Worm (Caenorhabditis elegans) whole organism, dauer: ENCODE measurements around the gene F52H2.15.

ENCODE experiments used
- unc-62 ChIP-seq: sonication (generic microtip); optimal IDR thresholded peaks from 2 replicates; lab custom pipeline; 2017; ENCODE audit warnings: missing biosample characterization, missing genetic modification reagents, missing genetic modification characterization

F52H2.15 gene

DNA sequence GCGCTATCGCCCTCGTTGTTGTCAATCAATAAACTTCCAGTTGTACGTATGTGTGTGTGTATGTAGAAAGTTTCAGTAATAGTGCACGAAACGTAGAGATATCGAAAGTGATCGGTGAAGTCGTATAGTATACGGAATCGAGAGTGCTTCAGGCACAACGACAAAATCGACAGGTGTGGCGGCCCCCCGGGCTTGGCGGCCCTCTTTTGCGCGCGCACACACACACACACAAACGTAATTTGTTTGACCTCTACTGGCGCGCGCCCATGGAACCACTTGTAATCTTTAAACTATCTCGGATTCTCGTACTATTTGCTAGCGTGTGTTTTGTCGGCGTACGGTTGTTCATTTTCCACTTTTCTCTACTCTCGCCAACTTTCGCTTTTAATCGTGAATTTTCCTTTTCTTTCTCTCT, 26.4 kb downstream of the F52H2.15 start:
- no peak for TF ChIP-seq unc-62 (GFP tag; lab: Kevin White, UChicago)

DNA sequence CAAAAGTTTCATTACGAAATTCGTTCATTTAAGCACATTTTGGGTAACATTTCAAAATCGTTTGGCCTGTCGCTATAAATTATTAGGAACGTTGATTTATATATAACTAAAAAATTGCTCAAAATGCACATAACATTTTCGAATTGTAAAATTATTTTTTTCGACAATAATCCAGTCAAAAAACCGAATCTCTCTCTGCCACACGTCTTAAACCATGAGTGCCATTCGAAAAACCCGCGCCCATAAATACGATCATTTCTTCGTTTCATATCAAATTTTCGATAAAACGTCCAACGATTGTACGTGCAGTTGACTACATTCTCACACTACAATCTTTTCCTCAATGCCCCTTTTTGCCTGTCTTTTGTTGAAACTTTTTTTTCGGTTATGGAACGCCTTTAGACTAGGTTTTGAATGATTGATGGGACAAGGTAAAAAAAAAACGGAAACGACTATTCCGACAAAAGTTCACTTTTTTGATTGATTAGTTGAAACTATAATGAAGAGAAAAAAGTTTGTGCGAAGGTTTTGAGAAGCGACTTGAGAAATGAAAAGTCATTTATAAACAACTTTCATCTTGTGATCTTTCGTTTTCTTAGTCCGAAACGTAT, 27.6 kb downstream of the F52H2.15 start:
- no peak for TF ChIP-seq unc-62 (GFP tag; lab: Kevin White, UChicago)

- TF ChIP-seq unc-62 (GFP tag; lab: Kevin White, UChicago) = no peak
These were observed 28.5 kb downstream of the F52H2.15 start, which contains the start of the genes nhr-40 and T03G6.7 for ce11 chrX:2593703-2594102. TSS of gene nhr-40 (plus strand) at chrX:2594003. TSS of gene T03G6.7 (plus strand) at chrX:2594039.

DNA sequence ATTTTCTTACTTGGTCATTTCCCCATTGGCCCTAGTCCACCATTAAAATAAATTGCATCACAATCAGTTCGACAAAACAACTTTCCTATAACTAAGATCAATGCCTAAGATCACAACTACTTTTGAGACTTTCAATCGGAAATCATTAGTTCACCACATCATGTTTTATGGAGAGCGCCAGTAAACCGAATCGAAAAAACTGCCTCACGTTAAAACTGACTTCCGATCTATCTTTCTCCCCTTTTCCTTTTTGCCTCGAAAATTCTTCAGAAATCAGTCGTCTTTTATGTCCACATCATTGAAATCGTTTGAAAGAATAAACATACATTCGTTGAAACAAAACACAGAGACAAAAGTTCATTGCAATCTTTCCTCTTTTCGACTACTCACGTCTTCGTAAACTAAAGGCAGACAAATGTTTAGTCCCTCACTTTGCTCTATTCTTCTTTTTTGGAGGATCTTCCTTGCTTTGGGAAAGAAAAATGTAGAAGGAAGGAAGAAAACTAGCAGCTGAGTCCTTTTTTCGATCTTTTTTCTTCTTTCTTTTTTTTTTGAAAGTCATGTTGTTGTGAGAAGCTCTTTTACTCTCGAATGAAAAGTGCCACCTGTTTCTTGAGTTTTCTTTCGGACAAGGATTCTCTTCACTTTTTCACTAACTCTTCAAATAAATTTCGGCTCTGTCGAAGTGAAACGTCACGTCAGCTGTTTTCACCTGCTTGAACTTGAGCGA, 30.0 kb downstream of the F52H2.15 start:
- no peak for TF ChIP-seq unc-62 (GFP tag; lab: Kevin White, UChicago)

- no peak for TF ChIP-seq unc-62 (GFP tag; lab: Kevin White, UChicago)
These were observed 30.6 kb downstream of the F52H2.15 start for ce11 chrX:2595757-2596059.

ce11 chrX:2596605-2597004, 31.4 kb downstream of the F52H2.15 start:
- TF ChIP-seq unc-62 (GFP tag; lab: Kevin White, UChicago) = no peak

ce11 chrX:2598833-2599279, 33.7 kb downstream of the F52H2.15 start:
- no peak for TF ChIP-seq unc-62 (GFP tag; lab: Kevin White, UChicago)

DNA sequence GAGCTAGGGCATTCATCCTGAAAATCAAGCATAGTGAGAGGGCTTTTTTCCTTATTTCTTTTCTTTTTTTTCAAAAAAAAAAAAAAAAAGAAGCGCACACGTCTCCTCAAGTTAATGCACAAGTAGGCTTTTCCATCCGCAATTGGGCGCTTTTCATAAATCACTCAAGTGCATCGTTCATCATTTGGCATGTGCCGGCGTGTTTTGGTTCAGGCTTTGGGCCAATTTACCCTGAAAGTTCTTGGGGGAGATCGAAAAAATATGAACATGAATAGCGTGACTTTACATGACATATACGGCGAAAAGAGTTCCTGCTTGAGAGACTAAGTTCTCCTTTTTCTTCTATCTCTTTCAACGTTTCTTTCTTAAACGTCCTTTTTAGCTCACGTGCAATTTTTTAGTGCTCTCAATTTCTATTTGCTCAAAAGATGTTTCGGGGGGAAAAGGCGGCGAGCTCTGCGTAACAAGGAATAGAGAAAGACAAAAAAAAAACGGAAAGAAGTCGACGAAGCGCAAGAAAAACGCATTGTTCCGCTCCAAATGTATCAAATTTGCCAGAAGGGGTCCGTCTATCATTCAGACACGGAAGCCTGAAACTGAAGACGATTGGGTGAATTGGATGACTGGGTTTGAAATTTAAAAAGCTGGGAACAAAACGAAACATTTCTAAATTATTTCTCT, 36.0 kb downstream of the F52H2.15 start:
- no peak for TF ChIP-seq unc-62 (GFP tag; lab: Kevin White, UChicago)

DNA sequence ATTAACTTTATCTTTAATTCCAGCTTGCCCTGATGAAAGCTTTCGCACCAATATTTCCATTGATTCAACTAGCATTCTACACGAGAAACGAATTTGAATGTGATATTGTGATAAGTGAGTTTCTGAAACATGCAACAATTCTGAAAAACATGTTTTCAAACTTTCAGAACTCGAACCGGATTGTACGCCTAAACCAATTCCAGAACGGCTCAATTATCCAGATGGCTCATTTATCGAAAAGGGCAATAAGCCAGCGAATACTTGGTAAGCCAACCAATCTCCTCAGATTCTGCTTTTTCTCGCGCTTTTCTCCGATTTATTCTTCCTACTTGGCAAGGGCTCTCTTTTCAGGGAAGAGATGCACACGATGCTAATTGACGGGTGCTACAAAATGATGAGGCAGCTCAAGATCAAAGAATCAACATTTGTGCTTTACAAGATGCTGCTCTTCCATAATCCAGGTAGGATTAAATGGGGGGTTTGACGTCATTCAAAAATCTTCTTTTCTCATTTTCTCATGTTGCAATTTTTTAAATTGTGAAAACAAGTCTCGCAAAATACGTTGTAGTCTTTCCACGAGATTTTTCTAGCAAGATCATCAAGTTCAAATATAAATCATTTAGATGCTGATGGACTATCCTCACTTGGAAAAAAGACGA, 39.3 kb downstream of the F52H2.15 start:
- no peak for TF ChIP-seq unc-62 (GFP tag; lab: Kevin White, UChicago)

ce11 chrX:2607522-2608278, 42.5 kb downstream of the F52H2.15 start, which contains the start of gene T03G6.1:
TSS of gene T03G6.1 (plus strand) at chrX:2608228.
- no peak for TF ChIP-seq unc-62 (GFP tag; lab: Kevin White, UChicago)

DNA sequence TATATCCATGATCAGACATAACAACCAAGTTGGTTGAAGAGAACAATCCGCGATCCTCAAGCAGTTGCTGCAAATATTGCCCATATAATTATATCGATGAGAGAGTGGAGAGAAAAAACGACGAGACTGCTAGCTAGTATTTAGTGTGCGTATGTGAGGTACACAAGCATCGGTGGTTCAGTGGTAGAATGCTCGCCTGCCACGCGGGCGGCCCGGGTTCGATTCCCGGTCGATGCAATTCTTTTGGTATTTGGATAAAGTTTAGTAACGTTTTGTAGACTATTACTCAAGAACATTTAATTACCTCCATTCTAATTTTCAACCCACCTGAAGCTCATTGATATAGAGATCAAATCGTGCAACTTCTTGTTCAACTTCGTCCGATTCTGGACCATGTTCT, 47.9 kb downstream of the F52H2.15 start:
- no peak for TF ChIP-seq unc-62 (GFP tag; lab: Kevin White, UChicago)

DNA sequence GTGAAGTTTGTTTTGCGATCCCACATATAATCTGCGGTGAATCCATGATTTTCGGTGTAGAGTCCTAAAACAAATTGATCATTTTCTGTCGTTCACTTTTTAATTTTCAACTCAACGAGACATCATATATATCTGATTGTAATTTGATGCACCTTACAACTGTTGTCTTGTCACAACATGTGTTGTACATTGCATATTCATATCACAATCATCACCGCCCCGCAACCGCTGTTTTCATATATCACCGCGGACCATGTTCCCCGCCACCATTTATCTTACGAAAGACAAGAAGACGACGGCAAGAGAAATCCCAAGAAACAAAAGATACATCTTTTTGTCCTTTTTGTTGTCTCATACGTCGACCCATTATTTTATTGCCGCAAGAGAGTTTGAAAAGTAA, 49.0 kb downstream of the F52H2.15 start:
- no peak for TF ChIP-seq unc-62 (GFP tag; lab: Kevin White, UChicago)

DNA sequence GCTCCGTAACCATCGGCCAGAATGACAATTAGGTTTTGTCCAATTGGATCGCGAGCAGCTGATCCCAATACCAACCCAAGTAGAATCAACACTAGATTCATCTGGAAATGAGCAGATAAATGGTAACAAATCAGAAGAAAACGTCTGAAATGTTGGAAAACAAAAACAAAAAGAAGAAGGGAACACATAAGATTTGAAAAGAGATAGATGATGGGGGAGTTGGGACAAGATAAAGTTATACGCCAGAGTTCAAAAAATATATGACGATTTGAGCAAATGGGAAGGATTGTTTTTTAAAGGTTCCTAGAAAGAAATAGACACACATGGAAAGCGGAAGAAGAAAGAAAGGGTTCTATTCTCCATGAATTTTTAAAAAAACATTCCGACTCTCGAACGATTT, 50.5 kb downstream of the F52H2.15 start, which contains the start of gene T03G6.3:
Gene T03G6.3, minus strand, starts transcription at position 101 of the 400 bp plus-strand sequence.
- no peak for TF ChIP-seq unc-62 (GFP tag; lab: Kevin White, UChicago)
